Fruit fly (Drosophila melanogaster) whole organism, embryonic: ENCODE measurements around the gene CG42847.

Experiments used
- CG10366 ChIP-seq: fragments of 200-800 bp; sonication (Bioruptor generic); IDR thresholded peaks from 2 replicates; pipeline ENCODE4 v1.3.6; 2022; ENCODE audit warnings: missing biosample characterization, missing genetic modification characterization
- CG10431 ChIP-seq: fragments of 200-800 bp; sonication (Bioruptor generic); optimal IDR thresholded peaks from 3 replicates; lab custom pipeline; 2018; ENCODE audit warnings: missing biosample characterization, mild to moderate bottlenecking, missing genetic modification characterization
- CG13894 ChIP-seq: fragments of 200-800 bp; sonication (Bioruptor generic); optimal IDR thresholded peaks from 3 replicates; lab custom pipeline; 2018; ENCODE audit warnings: missing biosample characterization, mild to moderate bottlenecking, missing genetic modification characterization, moderate library complexity
- CG16863 ChIP-seq: fragments of 200-800 bp; sonication (Bioruptor generic); optimal IDR thresholded peaks from 3 replicates; lab custom pipeline; 2016; ENCODE audit warnings: missing biosample characterization, missing genetic modification characterization
- CG17612 ChIP-seq: fragments of 200-800 bp; sonication (Bioruptor generic); IDR thresholded peaks from 2 replicates; pipeline ENCODE4 v1.3.6; 2022; ENCODE audit warnings: missing biosample characterization, missing genetic modification characterization
- CG4854 ChIP-seq: fragments of 200-800 bp; sonication (Bioruptor generic); optimal IDR thresholded peaks from 2 replicates; lab custom pipeline; 2016; ENCODE audit warnings: missing biosample characterization, missing genetic modification characterization, inconsistent platforms
- CG6765 ChIP-seq: fragments of 200-800 bp; sonication (Bioruptor generic); optimal IDR thresholded peaks from 3 replicates; lab custom pipeline; 2017; ENCODE audit warnings: missing biosample characterization, mild to moderate bottlenecking, missing genetic modification characterization
- CG7357 ChIP-seq: fragments of 200-800 bp; sonication (Bioruptor generic); IDR thresholded peaks from 3 replicates; pipeline ENCODE4 v1.3.6; 2022; ENCODE audit warnings: missing biosample characterization, missing genetic modification characterization
- CG8281 ChIP-seq: fragments of 200-800 bp; sonication (Bioruptor generic); optimal IDR thresholded peaks from 2 replicates; lab custom pipeline; 2018; ENCODE audit warnings: missing biosample characterization, mild to moderate bottlenecking, missing genetic modification characterization, moderate library complexity
- CG8290 ChIP-seq, 3 experiments: fragments of 200-800 bp; sonication (Bioruptor generic); optimal IDR thresholded peaks; 2 replicates each; lab custom pipeline; 2016 to 2019; ENCODE audit warnings: missing biosample characterization in 3 of 3, missing genetic modification characterization in 3 of 3, mild to moderate bottlenecking in 2 of 3, moderate library complexity in 1 of 3
- CG9932 ChIP-seq: fragments of 200-800 bp; sonication (Bioruptor generic); IDR thresholded peaks from 2 replicates; pipeline ENCODE4 v1.3.6; 2022; ENCODE audit warnings: missing biosample characterization, missing genetic modification characterization
- D ChIP-seq, 2 experiments: fragments of 200-800 bp in 1 of 2; fragments of >200 bp in 1 of 2; sonication (Bioruptor generic) in 1 of 2; optimal IDR thresholded peaks; 2 replicates in 1 of 2; 3 replicates in 1 of 2; lab custom pipeline; 2017; ENCODE audit warnings: mild to moderate bottlenecking in 1 of 2, missing biosample characterization in 1 of 2, missing genetic modification characterization in 1 of 2, missing genetic modification reagents in 1 of 2
- Dek ChIP-seq: fragments of 200-800 bp; sonication (Bioruptor generic); optimal IDR thresholded peaks from 3 replicates; lab custom pipeline; 2019; ENCODE audit warnings: missing biosample characterization, mild to moderate bottlenecking, missing genetic modification characterization, moderate library complexity
- H2.0 ChIP-seq: fragments of 200-800 bp; sonication (Bioruptor generic); IDR thresholded peaks from 2 replicates; pipeline ENCODE4 v1.3.6; 2022; ENCODE audit warnings: missing biosample characterization, missing genetic modification characterization
- HHEX ChIP-seq: fragments of 200-800 bp; sonication (Bioruptor generic); optimal IDR thresholded peaks from 3 replicates; lab custom pipeline; 2017; ENCODE audit warnings: missing biosample characterization, mild to moderate bottlenecking, missing genetic modification characterization, missing genetic modification reagents
- Hr78 ChIP-seq, 2 experiments: fragments of 200-800 bp in 1 of 2; fragments of >200 bp in 1 of 2; sonication (Bioruptor generic) in 1 of 2; optimal IDR thresholded peaks; 2 replicates each; lab custom pipeline; 2017 to 2019; ENCODE audit warnings: missing biosample characterization in 2 of 2, missing genetic modification characterization in 2 of 2, mild to moderate bottlenecking in 1 of 2, moderate library complexity in 1 of 2
- Meics ChIP-seq: fragments of 200-800 bp; sonication (Bioruptor generic); optimal IDR thresholded peaks from 2 replicates; lab custom pipeline; 2017; ENCODE audit warnings: missing biosample characterization, mild to moderate bottlenecking, missing genetic modification characterization
- Mes4 ChIP-seq: fragments of 200-800 bp; sonication (Bioruptor generic); optimal IDR thresholded peaks from 2 replicates; lab custom pipeline; 2016; ENCODE audit warnings: missing biosample characterization, missing genetic modification characterization
- Vsx1 ChIP-seq: fragments of 200-800 bp; sonication (Bioruptor generic); optimal IDR thresholded peaks from 2 replicates; lab custom pipeline; 2017; ENCODE audit warnings: missing biosample characterization, mild to moderate bottlenecking, missing genetic modification characterization, missing genetic modification reagents
- Xbp1 ChIP-seq: fragments of 200-800 bp; sonication (Bioruptor generic); optimal IDR thresholded peaks from 3 replicates; lab custom pipeline; 2016; ENCODE audit warnings: missing biosample characterization, mild to moderate bottlenecking, missing genetic modification characterization
- bab2 ChIP-seq: fragments of 200-800 bp; sonication (Bioruptor generic); optimal IDR thresholded peaks from 2 replicates; lab custom pipeline; 2016; ENCODE audit warnings: missing biosample characterization, missing genetic modification characterization
- btn ChIP-seq: fragments of 200-800 bp; sonication (Bioruptor generic); optimal IDR thresholded peaks from 2 replicates; lab custom pipeline; 2016; ENCODE audit warnings: missing biosample characterization, missing genetic modification characterization
- chinmo ChIP-seq: fragments of 200-800 bp; sonication (Bioruptor generic); IDR thresholded peaks from 4 replicates; pipeline ENCODE4 v1.3.6; 2022; ENCODE audit warnings: missing biosample characterization, missing genetic modification characterization; ENCODE audit not compliant: partially characterized antibody
- dysf ChIP-seq: fragments of 200-800 bp; sonication (Bioruptor generic); IDR thresholded peaks from 3 replicates; pipeline ENCODE4 v1.3.6; 2022; ENCODE audit warnings: missing biosample characterization, missing genetic modification characterization
- ems ChIP-seq: fragments of 200-800 bp; sonication (Bioruptor generic); optimal IDR thresholded peaks from 3 replicates; lab custom pipeline; 2016; ENCODE audit warnings: missing biosample characterization, missing genetic modification characterization
- exex ChIP-seq: fragments of 200-800 bp; sonication (Bioruptor generic); optimal IDR thresholded peaks from 4 replicates; lab custom pipeline; 2018; ENCODE audit warnings: missing biosample characterization, mild to moderate bottlenecking, missing genetic modification characterization, moderate library complexity
- gem ChIP-seq: fragments of 200-800 bp; sonication (Bioruptor generic); optimal IDR thresholded peaks from 2 replicates; lab custom pipeline; 2019; ENCODE audit warnings: missing biosample characterization, mild to moderate bottlenecking, missing genetic modification characterization, moderate library complexity
- grn ChIP-seq: fragments of 200-800 bp; sonication (Bioruptor generic); optimal IDR thresholded peaks from 3 replicates; lab custom pipeline; 2017; ENCODE audit warnings: missing biosample characterization, missing genetic modification characterization
- gro ChIP-seq: fragments of 200-800 bp; sonication (Bioruptor generic); optimal IDR thresholded peaks from 2 replicates; lab custom pipeline; 2016; ENCODE audit warnings: missing biosample characterization, missing genetic modification characterization
- gsb-n ChIP-seq: fragments of 200-800 bp; sonication (Bioruptor generic); optimal IDR thresholded peaks from 3 replicates; lab custom pipeline; 2018; ENCODE audit warnings: missing biosample characterization, mild to moderate bottlenecking, missing genetic modification characterization
- hb ChIP-seq: fragments of 200-800 bp; sonication (Bioruptor generic); IDR thresholded peaks from 3 replicates; pipeline ENCODE4 v1.3.6; 2022; ENCODE audit warnings: missing biosample characterization, missing genetic modification characterization; ENCODE audit not compliant: partially characterized antibody
- hbn ChIP-seq: fragments of 200-800 bp; sonication (Bioruptor generic); IDR thresholded peaks from 2 replicates; pipeline ENCODE4 v1.3.6; 2022; ENCODE audit warnings: missing biosample characterization, missing genetic modification characterization; ENCODE audit not compliant: partially characterized antibody
- nerfin-1 ChIP-seq: fragments of 200-800 bp; sonication (Bioruptor generic); optimal IDR thresholded peaks from 3 replicates; lab custom pipeline; 2019; ENCODE audit warnings: missing biosample characterization, mild to moderate bottlenecking, missing genetic modification characterization, moderate library complexity
- nmo ChIP-seq: fragments of 200-800 bp; sonication (Bioruptor generic); optimal IDR thresholded peaks from 2 replicates; lab custom pipeline; 2018; ENCODE audit warnings: missing biosample characterization, mild to moderate bottlenecking, missing genetic modification characterization, moderate library complexity
- pfk ChIP-seq: fragments of 200-800 bp; sonication (Bioruptor generic); optimal IDR thresholded peaks from 2 replicates; lab custom pipeline; 2018; ENCODE audit warnings: missing biosample characterization, mild to moderate bottlenecking, missing genetic modification characterization, moderate library complexity
- pros ChIP-seq: fragments of 200-800 bp; sonication (Bioruptor generic); optimal IDR thresholded peaks from 3 replicates; lab custom pipeline; 2019; ENCODE audit warnings: missing biosample characterization, mild to moderate bottlenecking, missing genetic modification characterization, moderate library complexity
- sens ChIP-seq: fragments of 200-800 bp; sonication (Bioruptor generic); peaks from one replicate; lab custom pipeline; 2016; ENCODE audit warnings: missing biosample characterization, missing genetic modification characterization
- twi ChIP-seq: fragments of 200-800 bp; optimal IDR thresholded peaks from 2 replicates; lab custom pipeline; 2019; ENCODE audit warnings: missing biosample characterization, mild to moderate bottlenecking, missing genetic modification characterization, moderate library complexity

CG42847 gene

DNA sequence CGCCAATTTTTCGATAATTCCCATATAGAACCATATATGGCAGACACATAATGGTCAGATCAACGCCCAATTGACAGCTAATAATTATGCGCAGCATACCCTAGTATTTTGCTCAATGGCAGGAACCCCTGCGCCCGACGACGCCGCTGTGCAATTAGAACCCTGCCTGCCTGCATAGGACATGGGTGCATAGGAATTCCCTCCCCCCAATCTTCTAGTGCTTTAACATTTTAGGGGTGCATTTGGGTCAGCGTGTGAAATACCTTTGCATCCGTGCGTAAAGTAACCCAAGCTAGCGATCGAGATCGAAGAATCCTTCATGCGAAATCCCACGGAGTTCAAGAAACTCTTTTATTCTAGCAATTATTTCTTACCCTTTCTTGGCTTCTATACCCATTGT, 27.5 kb downstream of the CG42847 start:
- peak; percentile 97 for TF ChIP-seq nerfin-1 (tag; lab: Kevin White, UChicago)
- no peak for TF ChIP-seq dysf
- no peak for TF ChIP-seq CG6765 (GFP tag; lab: Kevin White, UChicago)
- no peak for TF ChIP-seq Dek (tag; lab: Kevin White, UChicago)
- no peak for TF ChIP-seq gro (GFP tag; lab: Kevin White, UChicago)
- no peak for TF ChIP-seq bab2 (GFP tag; lab: Kevin White, UChicago)
- TF ChIP-seq CG10431 (GFP tag; lab: Kevin White, UChicago), result peak; percentile 76
- TF ChIP-seq CG8281 (tag; lab: Kevin White, UChicago), result no peak
- no peak for TF ChIP-seq Mes4
- no peak for TF ChIP-seq gsb-n (tag; lab: Kevin White, UChicago)
- no peak for TF ChIP-seq CG10366 (GFP tag; lab: Robert Waterston, UW)
- no peak for TF ChIP-seq Vsx1 (GFP tag; lab: Kevin White, UChicago)
- TF ChIP-seq CG7357 (GFP tag; lab: Robert Waterston, UW), result 0 out of 3 replicates have a peak, but pooled peaks have one; percentile 21
- peak; percentile 5 for TF ChIP-seq D (optimal IDR thresholded peaks at IDR 0.05; lab: Kevin White, UChicago)
- TF ChIP-seq D (GFP tag; optimal IDR thresholded peaks at IDR 0.05; lab: Kevin White, UChicago), result no peak
- 0 out of 2 replicates have a peak, but pooled peaks have one; percentile 26 for TF ChIP-seq CG17612
- TF ChIP-seq twi, result no peak
- TF ChIP-seq HHEX, result no peak
- no peak for TF ChIP-seq Xbp1 (GFP tag; lab: Kevin White, UChicago)
- TF ChIP-seq pfk (GFP tag; lab: Kevin White, UChicago), result no peak
- no peak for TF ChIP-seq hbn (GFP tag; lab: Robert Waterston, UW)
- TF ChIP-seq pros (GFP tag; lab: Kevin White, UChicago), result peak; percentile 67
- TF ChIP-seq nmo, result peak; percentile 23
- peak; percentile 19 for TF ChIP-seq sens (GFP tag; lab: Kevin White, UChicago)
- no peak for TF ChIP-seq exex (tag; lab: Kevin White, UChicago)

DNA sequence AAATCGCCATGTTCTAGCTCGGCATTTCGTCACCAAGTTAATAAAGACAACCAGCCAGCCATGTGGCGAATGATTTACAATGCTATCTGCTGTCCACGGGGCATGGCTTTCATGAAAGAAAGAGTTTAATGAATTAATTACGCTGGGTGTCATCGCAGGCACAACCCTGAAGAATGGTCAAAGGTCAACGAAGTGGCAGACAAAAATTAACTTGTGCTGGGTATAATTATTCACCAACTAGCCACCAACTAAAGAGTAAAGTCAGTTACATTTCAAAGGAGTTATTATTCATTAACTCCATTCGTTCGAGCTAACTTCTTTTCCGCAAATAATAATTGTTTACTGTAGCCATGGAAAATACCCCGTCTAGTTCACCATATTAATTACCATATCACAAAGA, 29.8 kb downstream of the CG42847 start:
- TF ChIP-seq CG8290 (GFP tag; optimal IDR thresholded peaks at IDR 0.05; lab: Kevin White, UChicago), result no peak
- TF ChIP-seq CG8290 (tag; optimal IDR thresholded peaks at IDR 0.05; lab: Kevin White, UChicago), result no peak
- TF ChIP-seq Meics (GFP tag; lab: Kevin White, UChicago), result no peak
- TF ChIP-seq btn (GFP tag; lab: Kevin White, UChicago), result no peak
- TF ChIP-seq Hr78 (GFP tag; optimal IDR thresholded peaks at IDR 0.05; lab: Kevin White, UChicago), result peak in 1 of 2 experiments; percentile 56
- no peak for TF ChIP-seq CG16863 (GFP tag; lab: Kevin White, UChicago)
- TF ChIP-seq sens (GFP tag; lab: Kevin White, UChicago), result peak; percentile 1
- no peak for TF ChIP-seq ems (GFP tag; lab: Kevin White, UChicago)
- no peak for TF ChIP-seq H2.0 (GFP tag; lab: Robert Waterston, UW)
- no peak for TF ChIP-seq gem (tag; lab: Kevin White, UChicago)

DNA sequence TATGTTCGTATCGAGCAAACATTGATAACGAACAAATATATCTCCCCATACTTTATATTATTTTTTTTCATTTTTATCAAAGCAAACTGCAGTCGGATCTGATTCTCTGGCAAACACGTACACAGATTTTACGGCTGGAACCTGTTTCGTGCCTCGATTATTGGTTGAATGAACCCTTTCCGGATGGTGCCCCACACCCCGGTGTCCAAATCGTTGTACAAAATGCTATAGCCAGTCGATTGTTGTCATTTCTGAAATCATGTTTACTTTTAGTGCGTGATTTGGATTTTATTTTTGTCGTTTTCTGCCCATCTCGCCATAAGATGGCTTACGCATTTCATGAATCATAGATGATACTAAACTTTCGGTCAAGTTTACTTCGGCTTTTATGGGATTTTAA, 30.2 kb downstream of the CG42847 start:
- TF ChIP-seq CG9932 (GFP tag; lab: Robert Waterston, UW), result no peak
- TF ChIP-seq CG4854, result no peak
- TF ChIP-seq chinmo (GFP tag; lab: Robert Waterston, UW), result 0 out of 4 replicates have a peak, but pooled peaks have one; percentile 58
- peak; percentile 33 for TF ChIP-seq grn (GFP tag; lab: Kevin White, UChicago)
- no peak for TF ChIP-seq hb (GFP tag; lab: Robert Waterston, UW)
- TF ChIP-seq CG13894 (tag; lab: Kevin White, UChicago), result peak; percentile 32
